Fruit fly (Drosophila melanogaster): ENCODE measurements around the gene Mitofilin.

DNA sequence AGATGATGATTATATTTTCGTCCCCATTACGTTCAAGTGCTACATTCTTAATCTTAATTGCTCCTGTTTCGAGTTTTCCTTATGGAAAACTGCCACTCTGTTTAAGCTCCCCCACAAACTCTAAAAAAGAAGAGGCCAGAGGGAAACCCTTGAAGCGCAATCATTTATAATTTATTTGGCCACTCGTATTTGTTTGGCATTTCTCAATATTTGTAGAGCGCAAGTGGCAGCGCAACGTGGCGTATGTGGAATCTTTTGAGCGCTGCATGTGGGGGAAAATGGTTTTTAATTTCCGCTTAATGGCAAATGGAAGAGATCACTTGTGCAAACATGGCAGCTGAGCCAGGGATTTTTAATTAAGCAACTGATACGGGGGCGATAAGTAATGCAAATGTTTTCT, 44.1 kb upstream of the Mitofilin start:
- TF ChIP-seq usp (GFP tag; optimal IDR thresholded peaks at IDR 0.05), result no peak
- TF ChIP-seq EcR (GFP tag; optimal IDR thresholded peaks at IDR 0.05), result no peak
- TF ChIP-seq CG8478 (optimal IDR thresholded peaks at IDR 0.05), result no peak

Measured in whole organism.